Worm (Caenorhabditis elegans): ENCODE measurements around the gene str-25.

Gene str-25

ce11 chrV:16145009-16145408 is 29.5 kb downstream of the str-25 start:
- TF ChIP-seq him-1 (tag; optimal IDR thresholded peaks at IDR 0.05) (no peak), W03F9.2 (tag; optimal IDR thresholded peaks at IDR 0.05) (no peak), dao-5 (tag; optimal IDR thresholded peaks at IDR 0.05) (no peak)

ce11 chrV:16148805-16149204 is 33.3 kb downstream of the str-25 start, which contains the start of gene F10A3.4:
TSS of gene F10A3.4 (plus strand) at chrV:16149105.
- TF ChIP-seq W03F9.2 (tag; optimal IDR thresholded peaks at IDR 0.05) (no peak), him-1 (tag; optimal IDR thresholded peaks at IDR 0.05) (no peak), dao-5 (tag; optimal IDR thresholded peaks at IDR 0.05) (no peak)

ce11 chrV:16153375-16153774 is 37.9 kb downstream of the str-25 start, which contains the start of gene str-254:
TSS of gene str-254 (minus strand) at chrV:16153475.
- TF ChIP-seq dao-5 (tag; optimal IDR thresholded peaks at IDR 0.05) (no peak), him-1 (tag; optimal IDR thresholded peaks at IDR 0.05) (no peak), W03F9.2 (tag; optimal IDR thresholded peaks at IDR 0.05) (no peak)

DNA sequence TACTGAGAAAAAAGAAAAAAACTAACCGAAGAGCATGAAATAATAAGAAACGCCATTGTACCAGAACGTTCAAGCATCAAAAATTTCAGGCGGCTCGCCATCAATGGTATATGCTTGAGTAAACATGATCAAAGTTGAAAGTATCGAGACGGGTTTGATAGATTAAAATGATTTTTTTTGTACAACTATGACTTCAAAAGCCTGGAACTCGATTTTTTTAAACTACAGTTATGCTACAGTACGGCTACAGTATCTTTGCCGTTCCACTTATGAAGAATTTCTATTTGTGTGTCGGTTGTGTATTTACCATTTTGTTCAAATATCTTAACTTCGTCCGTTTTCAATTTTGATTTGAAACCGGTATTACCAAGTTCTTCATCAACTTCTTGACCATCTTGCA is 39.6 kb downstream of the str-25 start, which contains the start of gene str-97:
Gene str-97, minus strand, starts transcription at position 101 of the 400 bp plus-strand sequence.
- TF ChIP-seq him-1 (tag; optimal IDR thresholded peaks at IDR 0.05) (no peak), dao-5 (tag; optimal IDR thresholded peaks at IDR 0.05) (no peak), W03F9.2 (tag; optimal IDR thresholded peaks at IDR 0.05) (no peak)

DNA sequence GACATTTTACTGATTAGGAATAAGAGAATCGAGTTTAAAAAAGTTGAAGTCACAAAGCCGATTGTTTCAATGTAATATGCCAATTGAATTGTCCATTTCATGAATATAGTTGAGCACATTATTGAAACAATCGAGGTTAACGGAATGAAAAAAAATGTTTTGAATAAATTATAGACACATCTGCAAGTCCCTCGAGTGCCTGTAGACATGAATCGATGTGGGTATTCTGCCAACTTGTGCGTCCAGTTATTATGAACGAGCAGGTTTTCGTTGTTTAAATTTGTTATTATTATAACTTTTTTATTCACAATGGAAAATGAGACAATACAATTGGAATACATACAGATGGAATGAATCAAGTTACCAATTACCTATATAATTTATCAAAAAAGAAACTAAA is 42.9 kb downstream of the str-25 start, which contains the start of gene str-99:
Gene str-99, minus strand, starts transcription at position 101 of the 400 bp plus-strand sequence.
- no peak for TF ChIP-seq dao-5 (tag; optimal IDR thresholded peaks at IDR 0.05)
- no peak for TF ChIP-seq W03F9.2 (tag; optimal IDR thresholded peaks at IDR 0.05)
- no peak for TF ChIP-seq him-1 (tag; optimal IDR thresholded peaks at IDR 0.05)

DNA sequence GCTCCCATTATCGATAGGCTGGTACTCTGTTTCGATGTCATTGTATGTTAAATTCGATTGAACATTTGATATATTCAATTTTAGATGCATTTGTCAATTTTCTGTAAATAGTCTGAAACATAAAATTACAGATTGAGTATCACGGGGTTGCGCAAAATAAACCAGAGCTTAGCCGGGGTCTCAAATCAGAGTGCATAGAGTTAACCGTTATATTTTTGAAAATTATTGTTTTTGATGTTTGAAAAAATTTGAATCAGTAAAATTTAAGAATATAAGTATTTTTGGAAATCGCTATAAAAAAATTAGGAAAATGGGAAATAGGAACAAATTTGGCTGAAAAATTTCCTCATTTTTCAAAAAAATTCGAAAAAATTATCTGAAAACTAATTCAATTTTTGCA is 44.1 kb downstream of the str-25 start, which contains the start of gene F10A3.17:
Gene F10A3.17, minus strand, starts transcription at position 101 of the 400 bp plus-strand sequence.
- TF ChIP-seq dao-5 (tag; optimal IDR thresholded peaks at IDR 0.05) (no peak), him-1 (tag; optimal IDR thresholded peaks at IDR 0.05) (no peak), W03F9.2 (tag; optimal IDR thresholded peaks at IDR 0.05) (no peak)

DNA sequence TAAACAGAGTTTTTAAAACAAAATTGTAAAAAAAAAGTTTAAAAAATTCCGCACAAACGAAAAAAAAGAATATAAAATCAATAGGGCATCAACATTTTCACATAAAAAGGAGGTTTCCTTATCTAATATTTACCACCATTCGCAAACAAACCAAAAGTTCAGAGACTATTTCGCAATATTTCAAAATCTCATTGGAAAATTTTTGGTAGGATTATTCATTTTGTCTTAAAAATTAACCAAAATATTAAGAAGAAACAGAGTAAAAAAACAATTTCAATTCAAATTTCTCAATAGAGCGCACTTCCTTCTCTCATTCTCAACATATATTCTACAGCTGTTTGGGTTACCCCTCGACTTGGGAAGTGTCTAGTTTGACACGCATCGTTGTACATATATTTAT is 44.6 kb downstream of the str-25 start:
- TF ChIP-seq W03F9.2 (tag; optimal IDR thresholded peaks at IDR 0.05), result no peak
- TF ChIP-seq him-1 (tag; optimal IDR thresholded peaks at IDR 0.05), result no peak
- no peak for TF ChIP-seq dao-5 (tag; optimal IDR thresholded peaks at IDR 0.05)

DNA sequence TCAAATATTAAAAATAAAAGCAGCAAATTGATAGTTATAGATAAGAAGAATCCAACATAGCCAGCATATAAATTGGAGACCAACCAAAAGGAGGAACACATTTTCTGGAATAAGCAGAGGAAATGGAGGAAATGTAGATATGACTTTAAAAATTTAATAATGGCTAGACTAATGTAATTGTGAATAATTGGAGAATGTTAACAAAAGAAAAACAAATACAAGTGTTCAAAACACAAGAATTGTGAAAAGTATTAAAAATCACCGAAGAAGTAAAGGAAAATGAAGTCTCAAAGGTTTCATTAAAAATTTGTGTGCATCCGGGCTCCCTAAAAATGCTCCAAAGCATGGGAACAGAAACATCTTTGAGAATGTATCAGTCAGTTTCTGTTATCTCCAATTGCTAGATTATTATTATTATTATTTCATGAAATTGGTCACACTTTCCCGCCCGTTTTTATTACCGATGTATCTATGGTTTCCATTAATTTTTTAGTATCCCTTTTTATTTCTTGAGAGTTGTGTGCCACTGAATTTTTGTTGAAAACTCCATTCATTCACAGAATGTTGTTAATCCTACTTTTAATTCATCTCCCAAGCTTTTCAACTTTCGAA is 46.7 kb downstream of the str-25 start, which contains the start of the genes str-109 and F10A3.11:
Gene str-109, minus strand, starts transcription at position 101 of the 612 bp plus-strand sequence.
Gene F10A3.11, plus strand, starts transcription at position 562 of the 612 bp plus-strand sequence.
- TF ChIP-seq him-1 (tag; optimal IDR thresholded peaks at IDR 0.05), result no peak
- no peak for TF ChIP-seq dao-5 (tag; optimal IDR thresholded peaks at IDR 0.05)

ce11 chrV:16163719-16164118 is 48.2 kb downstream of the str-25 start, which contains the start of gene F10A3.12:
TSS of gene F10A3.12 (plus strand) at chrV:16164019.
- no peak for TF ChIP-seq him-1 (tag; optimal IDR thresholded peaks at IDR 0.05)
- no peak for TF ChIP-seq W03F9.2 (tag; optimal IDR thresholded peaks at IDR 0.05)
- no peak for TF ChIP-seq dao-5 (tag; optimal IDR thresholded peaks at IDR 0.05)

- TF ChIP-seq dao-5 (tag; optimal IDR thresholded peaks at IDR 0.05), result no peak
- no peak for TF ChIP-seq W03F9.2 (tag; optimal IDR thresholded peaks at IDR 0.05)
- TF ChIP-seq him-1 (tag; optimal IDR thresholded peaks at IDR 0.05), result no peak
Observed at ce11 chrV:16165936-16166335, 50.5 kb downstream of the str-25 start, which contains the start of gene str-108. TSS of gene str-108 (plus strand) at chrV:16166236.

All from whole organism, L4/young adult.